ENCODE assay signal across 1 fruit fly cellular context in the genomic region with DNA sequence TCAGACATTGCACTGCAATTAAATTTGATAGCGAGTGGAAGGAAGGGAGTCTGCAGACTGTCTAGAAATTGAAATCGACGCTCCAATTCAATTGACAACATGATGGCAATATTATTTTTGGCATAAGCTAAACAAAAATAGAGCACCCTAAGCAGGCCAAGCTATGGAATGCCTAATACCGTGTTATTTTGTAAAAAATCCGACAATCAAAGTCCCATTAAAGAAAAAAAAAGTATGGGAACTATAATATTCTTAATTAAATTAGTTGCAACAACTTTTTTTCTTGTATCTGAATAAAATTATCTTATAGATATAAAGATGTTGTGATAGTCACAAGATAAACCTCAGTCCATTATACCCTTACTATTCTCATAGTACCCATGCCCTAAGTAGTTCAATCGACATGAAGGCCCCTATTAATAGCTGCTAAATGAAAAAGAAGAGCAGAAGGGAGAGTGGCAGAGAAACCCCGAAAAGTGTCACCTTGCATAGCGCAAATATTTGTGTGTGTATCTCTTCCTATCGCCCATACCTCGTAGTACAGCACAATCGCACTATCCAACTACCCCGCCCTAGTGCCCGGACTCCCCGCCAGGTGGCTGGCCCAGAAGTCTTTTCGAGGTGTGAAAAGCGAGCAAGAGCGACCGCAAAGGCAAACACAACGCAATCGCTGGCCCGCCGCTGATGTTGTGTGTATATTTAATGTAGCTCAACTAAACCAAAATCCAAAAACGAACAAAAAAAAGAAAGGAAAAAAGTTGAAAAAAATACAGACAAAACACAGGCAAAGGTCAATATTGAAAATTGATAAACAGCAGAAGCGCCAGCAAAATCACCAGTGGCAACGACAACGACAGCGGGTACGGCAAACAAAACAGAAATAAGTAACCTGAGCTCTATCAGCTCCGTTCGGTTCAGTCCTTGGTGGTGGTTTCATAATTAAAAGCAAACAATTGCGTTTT.
TF ChIP-seq lines count a peak whose summit lies in the region.

No protein-coding gene starts in this region.

TF ChIP-seq in whole organism, embryonic, 481 proteins besides CTCF, POLR2A, EP300 and RAD21 (continued from another document and continues in another):
- peak; percentile 88 for TF ChIP-seq CG34376 (GFP tag; optimal IDR thresholded peaks at IDR 0.05; lab: Kevin White, UChicago)
- peak; percentile 52 for TF ChIP-seq CG31365 (tag; optimal IDR thresholded peaks at IDR 0.05; lab: Kevin White, UChicago)
- no peak for TF ChIP-seq Elba2 (GFP tag; optimal IDR thresholded peaks at IDR 0.05; lab: Kevin White, UChicago)
- TF ChIP-seq odd (GFP tag; optimal IDR thresholded peaks at IDR 0.05; lab: Kevin White, UChicago) = peak; percentile 86
- TF ChIP-seq Lpt (GFP tag; optimal IDR thresholded peaks at IDR 0.05; lab: Kevin White, UChicago) = no peak
- TF ChIP-seq Dref (GFP tag; IDR thresholded peaks at IDR 0.05; lab: Robert Waterston, UW) = no peak
- peak; percentile 44 for TF ChIP-seq CG7271 (tag; optimal IDR thresholded peaks at IDR 0.05; lab: Kevin White, UChicago)
- TF ChIP-seq sd (tag; optimal IDR thresholded peaks at IDR 0.05; lab: Kevin White, UChicago) = peak; percentile 75
- peak in 1 of 2 experiments; percentile 76 for TF ChIP-seq tll (GFP tag; optimal IDR thresholded peaks at IDR 0.05; lab: Kevin White, UChicago)
- no peak for TF ChIP-seq cad (GFP tag; optimal IDR thresholded peaks at IDR 0.05; lab: Kevin White, UChicago)
- peak; percentile 61 for TF ChIP-seq CG17359 (tag; optimal IDR thresholded peaks at IDR 0.05; lab: Kevin White, UChicago)
- TF ChIP-seq CG11696 (GFP tag; IDR thresholded peaks at IDR 0.05; lab: Robert Waterston, UW) = peak; percentile 36
- no peak for TF ChIP-seq fu2 (GFP tag; optimal IDR thresholded peaks at IDR 0.05; lab: Kevin White, UChicago)
- TF ChIP-seq CG11695 (GFP tag; IDR thresholded peaks at IDR 0.05; lab: Robert Waterston, UW) = peak; percentile 21; the same call in 2 of the 3 replicates
- TF ChIP-seq tio (GFP tag; optimal IDR thresholded peaks at IDR 0.05; lab: Kevin White, UChicago) = no peak
- peak; percentile 62 for TF ChIP-seq D19B (GFP tag; optimal IDR thresholded peaks at IDR 0.05; lab: Kevin White, UChicago)
- no peak for TF ChIP-seq unc-4 (GFP tag; IDR thresholded peaks at IDR 0.05; lab: Robert Waterston, UW; ENCODE audit: partially characterized antibody)
- TF ChIP-seq CG13624 (GFP tag; optimal IDR thresholded peaks at IDR 0.05; lab: Kevin White, UChicago) = peak; percentile 17
- TF ChIP-seq CG33213 (GFP tag; optimal IDR thresholded peaks at IDR 0.05; lab: Kevin White, UChicago) = peak; percentile 47
- TF ChIP-seq Doc3 (GFP tag; IDR thresholded peaks at IDR 0.05; lab: Robert Waterston, UW; ENCODE audit: partially characterized antibody) = no peak
- TF ChIP-seq ash1 (GFP tag; optimal IDR thresholded peaks at IDR 0.05; lab: Kevin White, UChicago) = no peak
- peak; percentile 62 for TF ChIP-seq CG9876 (GFP tag; optimal IDR thresholded peaks at IDR 0.05; lab: Kevin White, UChicago)
- peak; percentile 41 for TF ChIP-seq CG8281 (tag; optimal IDR thresholded peaks at IDR 0.05; lab: Kevin White, UChicago)
- peak; percentile 12 for TF ChIP-seq lilli (GFP tag; optimal IDR thresholded peaks at IDR 0.05; lab: Kevin White, UChicago)
- TF ChIP-seq CkIIα-i1 (GFP tag; IDR thresholded peaks at IDR 0.05; lab: Robert Waterston, UW) = no peak
- TF ChIP-seq CG6683 (GFP tag; optimal IDR thresholded peaks at IDR 0.05; lab: Kevin White, UChicago) = peak; percentile 45
- peak; percentile 45 for TF ChIP-seq CG9609 (GFP tag; optimal IDR thresholded peaks at IDR 0.05; lab: Kevin White, UChicago)
- TF ChIP-seq trem (tag; optimal IDR thresholded peaks at IDR 0.05; lab: Kevin White, UChicago) = peak; percentile 11
- peak; percentile 90 for TF ChIP-seq kni (GFP tag; optimal IDR thresholded peaks at IDR 0.05; lab: Kevin White, UChicago)
- TF ChIP-seq cwo (GFP tag; optimal IDR thresholded peaks at IDR 0.05; lab: Kevin White, UChicago) = peak; percentile 35
- no peak for TF ChIP-seq CG13287 (GFP tag; IDR thresholded peaks at IDR 0.05; lab: Robert Waterston, UW; ENCODE audit: partially characterized antibody)
- TF ChIP-seq CG1602 (GFP tag; optimal IDR thresholded peaks at IDR 0.05; lab: Kevin White, UChicago) = peak; percentile 27
- TF ChIP-seq hkb (optimal IDR thresholded peaks at IDR 0.05; lab: Kevin White, UChicago) = no peak
- TF ChIP-seq hkb (GFP tag; IDR thresholded peaks at IDR 0.05; lab: Robert Waterston, UW) = 0 out of 2 replicates have a peak, but pooled peaks have one; percentile 18
- peak; percentile 35 for TF ChIP-seq Sox102F (GFP tag; optimal IDR thresholded peaks at IDR 0.05; lab: Kevin White, UChicago)
- TF ChIP-seq CG14710 (tag; optimal IDR thresholded peaks at IDR 0.05; lab: Kevin White, UChicago) = peak; percentile 76
- peak; percentile 55 for TF ChIP-seq maf-S (GFP tag; optimal IDR thresholded peaks at IDR 0.05; lab: Kevin White, UChicago)
- TF ChIP-seq jing (GFP tag; optimal IDR thresholded peaks at IDR 0.05; lab: Kevin White, UChicago) = no peak
- TF ChIP-seq CG11723 (GFP tag; optimal IDR thresholded peaks at IDR 0.05; lab: Kevin White, UChicago) = peak; percentile 62
- TF ChIP-seq usp (GFP tag; optimal IDR thresholded peaks at IDR 0.05; lab: Kevin White, UChicago) = no peak
- peak; percentile 72 for TF ChIP-seq CG3838 (GFP tag; optimal IDR thresholded peaks at IDR 0.05; lab: Kevin White, UChicago)
- TF ChIP-seq Kr (GFP tag; optimal IDR thresholded peaks at IDR 0.05; lab: Kevin White, UChicago) = peak; percentile 97
- no peak for TF ChIP-seq CG7357 (GFP tag; IDR thresholded peaks at IDR 0.05; lab: Robert Waterston, UW)
- no peak for TF ChIP-seq sisA (GFP tag; IDR thresholded peaks at IDR 0.05; lab: Robert Waterston, UW)
- no peak for TF ChIP-seq corto (GFP tag; optimal IDR thresholded peaks at IDR 0.05; lab: Kevin White, UChicago)
- TF ChIP-seq Aef1 (GFP tag; IDR thresholded peaks at IDR 0.05; lab: Robert Waterston, UW) = no peak
- TF ChIP-seq schlank (tag; optimal IDR thresholded peaks at IDR 0.05; lab: Kevin White, UChicago) = peak; percentile 42
- no peak for TF ChIP-seq br (optimal IDR thresholded peaks at IDR 0.05; lab: Kevin White, UChicago)
- peak; percentile 86 for TF ChIP-seq org-1 (GFP tag; optimal IDR thresholded peaks at IDR 0.05; lab: Kevin White, UChicago)
- TF ChIP-seq pan (optimal IDR thresholded peaks at IDR 0.05; lab: Kevin White, UChicago) = no peak
- peak in 1 of 2 experiments; percentile 43 for TF ChIP-seq pan (GFP tag; optimal IDR thresholded peaks at IDR 0.05 in 1 of 2, IDR thresholded peaks at IDR 0.05 in 1 of 2)
- TF ChIP-seq tgo (GFP tag; IDR thresholded peaks at IDR 0.05; lab: Robert Waterston, UW) = 0 out of 3 replicates have a peak, but pooled peaks have one; percentile 19
- TF ChIP-seq HHEX (GFP tag; optimal IDR thresholded peaks at IDR 0.05; lab: Kevin White, UChicago) = peak; percentile 80
- peak; percentile 72 for TF ChIP-seq CG14965 (GFP tag; optimal IDR thresholded peaks at IDR 0.05; lab: Kevin White, UChicago; ENCODE audit: borderline replicate concordance)
- no peak for TF ChIP-seq Opbp (GFP tag; IDR thresholded peaks at IDR 0.05; lab: Robert Waterston, UW; ENCODE audit: partially characterized antibody)
- peak; percentile 60 for TF ChIP-seq unpg (GFP tag; optimal IDR thresholded peaks at IDR 0.05; lab: Kevin White, UChicago)
- peak in 1 of 3 experiments; percentile 82 for TF ChIP-seq lola (GFP tag; optimal IDR thresholded peaks at IDR 0.05; lab: Kevin White, UChicago)
- TF ChIP-seq CG1233 (GFP tag; optimal IDR thresholded peaks at IDR 0.05; lab: Kevin White, UChicago) = peak; percentile 88
- no peak for TF ChIP-seq cg (GFP tag; optimal IDR thresholded peaks at IDR 0.05; lab: Kevin White, UChicago)
- peak; percentile 47 for TF ChIP-seq CG2712 (tag; optimal IDR thresholded peaks at IDR 0.05; lab: Kevin White, UChicago)
- TF ChIP-seq Optix (GFP tag; IDR thresholded peaks at IDR 0.05; lab: Robert Waterston, UW) = peak; percentile 30; the same call in 1 of the 3 replicates
- peak; percentile 37 for TF ChIP-seq Hsf (GFP tag; optimal IDR thresholded peaks at IDR 0.05; lab: Kevin White, UChicago)
- TF ChIP-seq CG3281 (GFP tag; optimal IDR thresholded peaks at IDR 0.05; lab: Kevin White, UChicago) = peak; percentile 36
- TF ChIP-seq CG6654 (GFP tag; optimal IDR thresholded peaks at IDR 0.05; lab: Kevin White, UChicago) = no peak
- peak; percentile 67 for TF ChIP-seq CG17361 (GFP tag; IDR thresholded peaks at IDR 0.05; lab: Robert Waterston, UW)
- TF ChIP-seq Vsx1 (GFP tag; optimal IDR thresholded peaks at IDR 0.05; lab: Kevin White, UChicago) = peak; percentile 79
- TF ChIP-seq nerfin-1 (tag; optimal IDR thresholded peaks at IDR 0.05; lab: Kevin White, UChicago) = peak; percentile 76
- no peak for TF ChIP-seq Hmx (GFP tag; optimal IDR thresholded peaks at IDR 0.05; lab: Kevin White, UChicago)
- TF ChIP-seq CG34422 (GFP tag; IDR thresholded peaks at IDR 0.05; lab: Robert Waterston, UW) = 0 out of 3 replicates have a peak, but pooled peaks have one; percentile 25
- TF ChIP-seq CG10321 (GFP tag; IDR thresholded peaks at IDR 0.05; lab: Robert Waterston, UW) = no peak
- no peak for TF ChIP-seq hbn (GFP tag; IDR thresholded peaks at IDR 0.05; lab: Robert Waterston, UW; ENCODE audit: partially characterized antibody)
- TF ChIP-seq peb (GFP tag; IDR thresholded peaks at IDR 0.05; lab: Robert Waterston, UW) = no peak
- peak; percentile 80 for TF ChIP-seq lab (GFP tag; optimal IDR thresholded peaks at IDR 0.05; lab: Kevin White, UChicago)
- peak; percentile 88 for TF ChIP-seq run (tag; optimal IDR thresholded peaks at IDR 0.05; lab: Kevin White, UChicago)
- TF ChIP-seq dysf (GFP tag; IDR thresholded peaks at IDR 0.05; lab: Robert Waterston, UW) = peak; percentile 57; the same call in 2 of the 3 replicates
- peak; percentile 73 for TF ChIP-seq CG13123 (GFP tag; optimal IDR thresholded peaks at IDR 0.05; lab: Kevin White, UChicago)
- peak; percentile 47 for TF ChIP-seq Hmr (GFP tag; optimal IDR thresholded peaks at IDR 0.05; lab: Kevin White, UChicago)
- peak; percentile 84 for TF ChIP-seq MTF-1 (GFP tag; optimal IDR thresholded peaks at IDR 0.05; lab: Kevin White, UChicago; ENCODE audit: borderline replicate concordance)
- TF ChIP-seq CG18476 (GFP tag; optimal IDR thresholded peaks at IDR 0.05; lab: Kevin White, UChicago) = no peak
- TF ChIP-seq zen (tag; optimal IDR thresholded peaks at IDR 0.05; lab: Kevin White, UChicago) = peak; percentile 54
- TF ChIP-seq ap (GFP tag; IDR thresholded peaks at IDR 0.05; lab: Robert Waterston, UW) = peak; percentile 40; the same call in 1 of the 2 replicates
- TF ChIP-seq aop (GFP tag; IDR thresholded peaks at IDR 0.05; lab: Robert Waterston, UW) = no peak
- peak; percentile 72 for TF ChIP-seq CG1529 (GFP tag; optimal IDR thresholded peaks at IDR 0.05; lab: Kevin White, UChicago)
- TF ChIP-seq Usf (GFP tag; optimal IDR thresholded peaks at IDR 0.05; lab: Kevin White, UChicago) = peak; percentile 16
- TF ChIP-seq CG1603 (tag; optimal IDR thresholded peaks at IDR 0.05; lab: Kevin White, UChicago) = peak; percentile 5
- peak; percentile 39 for TF ChIP-seq crc (GFP tag; optimal IDR thresholded peaks at IDR 0.05; lab: Kevin White, UChicago)
- TF ChIP-seq NK7.1 (GFP tag; optimal IDR thresholded peaks at IDR 0.05; lab: Kevin White, UChicago) = peak; percentile 83
- TF ChIP-seq Oli (tag; optimal IDR thresholded peaks at IDR 0.05; lab: Kevin White, UChicago) = peak; percentile 31
- TF ChIP-seq ttk (GFP tag; IDR thresholded peaks at IDR 0.05; lab: Robert Waterston, UW) = no peak
- TF ChIP-seq CG18599 (GFP tag; optimal IDR thresholded peaks at IDR 0.05; lab: Kevin White, UChicago) = peak; percentile 82
- TF ChIP-seq CG7839 (tag; optimal IDR thresholded peaks at IDR 0.05; lab: Kevin White, UChicago) = peak; percentile 33
- TF ChIP-seq Oaz (GFP tag; IDR thresholded peaks at IDR 0.05; lab: Robert Waterston, UW) = no peak
- peak; percentile 33 for TF ChIP-seq gcm2 (GFP tag; optimal IDR thresholded peaks at IDR 0.05; lab: Kevin White, UChicago)
- peak; percentile 68 for TF ChIP-seq CG5180 (GFP tag; optimal IDR thresholded peaks at IDR 0.05; lab: Kevin White, UChicago)
- peak; percentile 21; the same call in 1 of the 2 replicates for TF ChIP-seq CG4404 (GFP tag; IDR thresholded peaks at IDR 0.05; lab: Robert Waterston, UW)
- no peak for TF ChIP-seq CG1647 (GFP tag; optimal IDR thresholded peaks at IDR 0.05; lab: Kevin White, UChicago)
- peak; percentile 78 for TF ChIP-seq sug (tag; optimal IDR thresholded peaks at IDR 0.05; lab: Kevin White, UChicago)
- TF ChIP-seq bsh (GFP tag; optimal IDR thresholded peaks at IDR 0.05; lab: Kevin White, UChicago) = peak in 1 of 2 experiments; percentile 48
- TF ChIP-seq chinmo (GFP tag; IDR thresholded peaks at IDR 0.05; lab: Robert Waterston, UW; ENCODE audit: partially characterized antibody) = peak; percentile 31; the same call in 1 of the 4 replicates
- no peak for TF ChIP-seq BEAF-32 (GFP tag; optimal IDR thresholded peaks at IDR 0.05; lab: Kevin White, UChicago)
- peak; percentile 38 for TF ChIP-seq CG7928 (GFP tag; optimal IDR thresholded peaks at IDR 0.05; lab: Kevin White, UChicago)
- TF ChIP-seq Tbp (GFP tag; optimal IDR thresholded peaks at IDR 0.05; lab: Kevin White, UChicago) = no peak
- no peak for TF ChIP-seq CG11085 (GFP tag; IDR thresholded peaks at IDR 0.05; lab: Robert Waterston, UW)
- TF ChIP-seq CG9215 (GFP tag; IDR thresholded peaks at IDR 0.05; lab: Robert Waterston, UW) = no peak
- TF ChIP-seq Chrac-16 (GFP tag; optimal IDR thresholded peaks at IDR 0.05; lab: Kevin White, UChicago) = no peak
- no peak for TF ChIP-seq Sin3A (optimal IDR thresholded peaks at IDR 0.05; lab: Kevin White, UChicago)
- TF ChIP-seq Spps (tag; optimal IDR thresholded peaks at IDR 0.05; lab: Kevin White, UChicago) = peak; percentile 37
- no peak for TF ChIP-seq E2f1 (GFP tag; IDR thresholded peaks at IDR 0.05; lab: Robert Waterston, UW)
- TF ChIP-seq CG15073 (GFP tag; optimal IDR thresholded peaks at IDR 0.05; lab: Kevin White, UChicago) = no peak
- no peak for TF ChIP-seq knrl (GFP tag; IDR thresholded peaks at IDR 0.05; lab: Robert Waterston, UW; ENCODE audit: partially characterized antibody)
- TF ChIP-seq Ets65A (GFP tag; lab: Kevin White, UChicago) = peak; percentile 63
- no peak for TF ChIP-seq pita (GFP tag; optimal IDR thresholded peaks at IDR 0.05; lab: Kevin White, UChicago)
- no peak for TF ChIP-seq prd (optimal IDR thresholded peaks at IDR 0.05; lab: Kevin White, UChicago)
- TF ChIP-seq prd (GFP tag; IDR thresholded peaks at IDR 0.05; lab: Robert Waterston, UW) = peak; percentile 17; the same call in 2 of the 3 replicates
- TF ChIP-seq slp2 (GFP tag; optimal IDR thresholded peaks at IDR 0.05; lab: Kevin White, UChicago) = peak; percentile 14
- TF ChIP-seq CG4707 (GFP tag; optimal IDR thresholded peaks at IDR 0.05; lab: Kevin White, UChicago) = peak; percentile 66
- peak; percentile 86; the same call in 2 of the 3 replicates for TF ChIP-seq so (GFP tag; IDR thresholded peaks at IDR 0.05; lab: Robert Waterston, UW)
- TF ChIP-seq az2 (GFP tag; optimal IDR thresholded peaks at IDR 0.05; lab: Kevin White, UChicago) = no peak
